Worm (Caenorhabditis elegans) whole organism, L3 larva: Measurements from ENCODE around the gene slc-17.1.

Source experiments
- ama-1 ChIP-seq: fragments of 150-350 bp; optimal IDR thresholded peaks from 2 replicates; lab custom pipeline; 2018
- lin-15B ChIP-seq: fragments of 150-350 bp; optimal IDR thresholded peaks from 2 replicates; lab custom pipeline; 2014; ENCODE audit warnings: missing biosample characterization, missing genetic modification characterization
- pha-4 ChIP-seq: fragments of 150-350 bp; optimal IDR thresholded peaks from 2 replicates; lab custom pipeline; 2014; ENCODE audit warnings: missing biosample characterization, missing genetic modification reagents, missing genetic modification characterization

DNA sequence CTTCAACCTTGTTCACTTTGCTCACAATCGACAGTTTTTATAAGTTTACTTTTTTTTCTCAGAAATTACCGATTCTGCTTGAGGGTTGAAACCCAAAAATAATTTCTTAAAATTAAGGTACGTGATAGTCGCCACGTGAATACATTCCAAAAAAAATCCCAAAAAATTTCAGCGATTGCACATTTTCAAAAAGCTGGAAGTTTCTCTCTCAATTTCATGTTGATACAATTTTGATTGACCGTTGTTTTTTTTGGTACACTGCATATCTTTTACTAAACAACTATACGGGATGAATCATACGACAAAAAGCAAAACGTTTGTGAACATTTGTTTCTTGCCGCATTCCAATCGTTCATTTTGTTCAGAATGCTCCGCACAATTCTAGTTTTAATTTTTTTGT is 26.3 kb downstream of the slc-17.1 start, which contains the start of gene C36E6.8:
- TF ChIP-seq pha-4 (tag; lab: Kevin White, UChicago), result no peak
- TF ChIP-seq ama-1 (lab: Kevin White, UChicago), result no peak
- TF ChIP-seq lin-15B (tag; lab: Kevin White, UChicago), result no peak
